Worm (Caenorhabditis elegans): ENCODE measurements around the gene cdh-1.
"Not testable (repeated sequence)": the region's sequence is repeated elsewhere in the genome, so short reads cannot be mapped to it uniquely, and the experiment has no call there.

- TF ChIP-seq F13C5.2 (tag; optimal IDR thresholded peaks at IDR 0.05); ama-1 (optimal IDR thresholded peaks at IDR 0.05): not testable (repeated sequence)
These were observed 28.7 kb upstream of the cdh-1 start, which contains the start of gene F56F11.2 for ce11 chrIII:2881989-2882388.

All from whole organism, early embryonic.